Worm (Caenorhabditis elegans) whole organism, late embryonic: ENCODE measurements around the gene C14A4.13.

Experiments used
- C38D4.7 ChIP-seq: fragments of 200-800 bp; sonication (Bioruptor generic); optimal IDR thresholded peaks from 2 replicates; lab custom pipeline; 2018; ENCODE audit warnings: mild to moderate bottlenecking, missing genetic modification characterization, moderate library complexity, missing compliant biosample characterization
- ceh-18 ChIP-seq: sonication (generic microtip); optimal IDR thresholded peaks from 2 replicates; lab custom pipeline; 2016; ENCODE audit warnings: missing genetic modification characterization, missing compliant biosample characterization
- hlh-8 ChIP-seq: sonication (generic microtip); optimal IDR thresholded peaks from 2 replicates; lab custom pipeline; 2016; ENCODE audit warnings: missing genotype, missing genetic modification characterization, missing compliant biosample characterization

ce11 chrII:10587742-10588141 is 30.5 kb upstream of the C14A4.13 start, which contains the start of gene crn-3:
- no peak for TF ChIP-seq hlh-8
- TF ChIP-seq ceh-18: no peak
- no peak for TF ChIP-seq C38D4.7 (GFP tag; lab: Kevin White, UChicago)
